Fruit fly (Drosophila melanogaster): ENCODE data around the gene svr.

The svr gene

dm6 chrX:487517-487957 lies 8.7 kb upstream of the svr start, which contains the start of the genes CG18273 and CG3156 (continued):
- TF ChIP-seq Mio (GFP tag; optimal IDR thresholded peaks at IDR 0.05) (no peak), dmrt93B (GFP tag; optimal IDR thresholded peaks at IDR 0.05) (no peak), CG9705 (GFP tag; optimal IDR thresholded peaks at IDR 0.05) (no peak), Dfd (GFP tag; optimal IDR thresholded peaks at IDR 0.05) (no peak), usp (GFP tag; optimal IDR thresholded peaks at IDR 0.05) (no peak), Hr78 (GFP tag; optimal IDR thresholded peaks at IDR 0.05) (no peak), rgr (GFP tag; optimal IDR thresholded peaks at IDR 0.05) (no peak)

- no peak for TF ChIP-seq Rel (GFP tag; optimal IDR thresholded peaks at IDR 0.05)
- TF ChIP-seq Rel (tag; optimal IDR thresholded peaks at IDR 0.05): peak; percentile 96
- no peak for TF ChIP-seq Sp1 (GFP tag; optimal IDR thresholded peaks at IDR 0.05)
Measured at dm6 chrX:492701-493299, 3.4 kb upstream of the svr start.

dm6 chrX:493445-494190 lies 2.6 kb upstream of the svr start, which contains the start of gene CG17896:
CG17896 (minus strand) TSS chrX:493495.
- TF ChIP-seq rgr (GFP tag; optimal IDR thresholded peaks at IDR 0.05) (peak; percentile 98), dl (GFP tag; optimal IDR thresholded peaks at IDR 0.05; ENCODE audit: insufficient read depth in 1 of 2, partially characterized antibody in 2 of 2) (no peak), CG9705 (GFP tag; optimal IDR thresholded peaks at IDR 0.05) (peak; percentile 67), Hr78 (GFP tag; optimal IDR thresholded peaks at IDR 0.05) (no peak), N (GFP tag; optimal IDR thresholded peaks at IDR 0.05) (peak; percentile 10), Rel (GFP tag; optimal IDR thresholded peaks at IDR 0.05) (peak; percentile 86), Rel (tag; optimal IDR thresholded peaks at IDR 0.05) (peak; percentile 61), Dfd (GFP tag; optimal IDR thresholded peaks at IDR 0.05) (no peak), Myc (optimal IDR thresholded peaks at IDR 0.05) (no peak), CrebA (GFP tag; optimal IDR thresholded peaks at IDR 0.05; ENCODE audit: borderline replicate concordance) (no peak), Dif (GFP tag; optimal IDR thresholded peaks at IDR 0.05; ENCODE audit: partially characterized antibody) (no peak), Mio (GFP tag; optimal IDR thresholded peaks at IDR 0.05) (peak; percentile 84), Sp1 (GFP tag; optimal IDR thresholded peaks at IDR 0.05) (peak; percentile 95), dsf (GFP tag; optimal IDR thresholded peaks at IDR 0.05; ENCODE audit: borderline replicate concordance) (no peak), jim (GFP tag; optimal IDR thresholded peaks at IDR 0.05) (no peak), ey (GFP tag; optimal IDR thresholded peaks at IDR 0.05) (peak; percentile 99), fru (GFP tag; optimal IDR thresholded peaks at IDR 0.05) (peak; percentile 98), HLH106 (tag; optimal IDR thresholded peaks at IDR 0.05) (peak; percentile 96), Hnf4 (GFP tag; optimal IDR thresholded peaks at IDR 0.05) (peak; percentile 97), pan (optimal IDR thresholded peaks at IDR 0.05) (no peak), woc (GFP tag; optimal IDR thresholded peaks at IDR 0.05) (peak; percentile 99), OdsH (GFP tag; optimal IDR thresholded peaks at IDR 0.05) (peak; percentile 98), Abd-B (GFP tag; optimal IDR thresholded peaks at IDR 0.05) (no peak), brk (GFP tag; optimal IDR thresholded peaks at IDR 0.05) (no peak), usp (GFP tag; optimal IDR thresholded peaks at IDR 0.05) (no peak), CG32264 (GFP tag; optimal IDR thresholded peaks at IDR 0.05) (peak; percentile 96), br (GFP tag; optimal IDR thresholded peaks at IDR 0.05) (peak; percentile 98), Jra (GFP tag; optimal IDR thresholded peaks at IDR 0.05) (peak; percentile 83), GATAd (GFP tag; optimal IDR thresholded peaks at IDR 0.05) (no peak), Hr83 (GFP tag; optimal IDR thresholded peaks at IDR 0.05; ENCODE audit: poor library complexity, severe bottlenecking) (peak; percentile 61), tai (GFP tag; optimal IDR thresholded peaks at IDR 0.05) (no peak), dmrt93B (GFP tag; optimal IDR thresholded peaks at IDR 0.05) (peak; percentile 95), lola (GFP tag; optimal IDR thresholded peaks at IDR 0.05) (no peak), psq (GFP tag; optimal IDR thresholded peaks at IDR 0.05) (peak; percentile 95), foxo (GFP tag; optimal IDR thresholded peaks at IDR 0.05) (peak; percentile 95 to 99), sv (GFP tag; optimal IDR thresholded peaks at IDR 0.05) (peak; percentile 94), Vsx2 (GFP tag; optimal IDR thresholded peaks at IDR 0.05; ENCODE audit: partially characterized antibody) (no peak), h (GFP tag; optimal IDR thresholded peaks at IDR 0.05) (peak; percentile 99), sage (GFP tag; optimal IDR thresholded peaks at IDR 0.05) (no peak)

All from whole organism, wandering third instar larva.